Worm (Caenorhabditis elegans): ENCODE results near the gene R57.2.

DNA sequence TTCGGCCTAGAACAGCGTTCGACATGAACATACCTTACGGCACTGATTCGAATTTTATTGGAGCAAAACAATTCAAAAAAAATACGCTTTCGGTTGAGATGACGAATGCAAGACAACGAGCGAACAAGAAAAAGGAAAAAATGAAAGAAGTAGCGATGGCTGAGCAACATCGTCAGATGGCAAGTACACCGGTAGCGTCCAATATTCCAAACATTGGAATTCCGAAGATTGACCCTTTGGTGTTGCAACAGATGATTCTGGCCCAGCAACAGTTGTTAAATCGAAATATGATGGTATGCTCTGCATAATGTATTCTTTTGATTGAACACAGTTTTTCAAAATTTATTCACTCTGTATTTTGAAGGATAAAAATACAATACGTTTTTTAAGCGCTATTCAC, 35.6 kb downstream of the R57.2 start:
- TF ChIP-seq him-1 (tag; optimal IDR thresholded peaks at IDR 0.05), result no peak
- no peak for TF ChIP-seq dao-5 (tag; optimal IDR thresholded peaks at IDR 0.05)
- no peak for TF ChIP-seq W03F9.2 (tag; optimal IDR thresholded peaks at IDR 0.05)

Data from whole organism, L4/young adult.